Fruit fly (Drosophila melanogaster): Measurements from ENCODE around the gene wupA.

DNA sequence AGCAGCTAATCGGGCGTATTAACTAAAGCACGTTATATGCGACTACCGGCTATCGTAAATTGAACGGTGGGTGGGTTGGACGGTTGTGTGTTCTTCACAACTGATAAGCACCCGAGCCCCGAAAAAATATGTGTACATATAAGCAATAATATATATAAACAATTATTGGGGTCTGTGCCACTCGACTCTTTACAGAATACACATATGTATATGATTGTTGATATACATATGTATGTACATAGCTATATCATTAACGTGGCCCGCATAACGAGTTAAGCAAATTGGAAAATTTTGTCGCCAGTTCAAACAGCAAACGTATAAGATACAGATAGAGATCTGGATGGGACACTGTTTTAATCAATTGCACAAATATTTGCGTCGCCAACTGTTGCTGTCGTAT, 34.0 kb downstream of the wupA start:
- TF ChIP-seq CTCF (optimal IDR thresholded peaks at IDR 0.05) (no peak), CG8478 (optimal IDR thresholded peaks at IDR 0.05) (no peak)
